Fruit fly (Drosophila melanogaster): ENCODE results near the gene ergic53.

Gene ergic53

dm6 chr3L:8512428-8512827 is 22.3 kb upstream of the ergic53 start, which contains the start of gene CG6765 (continued):
- TF ChIP-seq CG5953 (GFP tag; IDR thresholded peaks at IDR 0.05), result no peak
- no peak for TF ChIP-seq CG32532 (GFP tag; IDR thresholded peaks at IDR 0.05)
- no peak for TF ChIP-seq Opbp (GFP tag; IDR thresholded peaks at IDR 0.05; ENCODE audit: partially characterized antibody)
- TF ChIP-seq ind (GFP tag; optimal IDR thresholded peaks at IDR 0.05), result no peak
- no peak for TF ChIP-seq CG11247 (GFP tag; IDR thresholded peaks at IDR 0.05)
- peak; percentile 86 for TF ChIP-seq CG6765 (GFP tag; optimal IDR thresholded peaks at IDR 0.05)
- peak; percentile 99 for TF ChIP-seq onecut (GFP tag; IDR thresholded peaks at IDR 0.05)
- TF ChIP-seq CoRest (tag; optimal IDR thresholded peaks at IDR 0.05), result no peak
- no peak for TF ChIP-seq CG1024 (GFP tag; IDR thresholded peaks at IDR 0.05)
- TF ChIP-seq CG30020 (tag; optimal IDR thresholded peaks at IDR 0.05), result no peak
- TF ChIP-seq CG9817 (tag; optimal IDR thresholded peaks at IDR 0.05), result no peak
- TF ChIP-seq CG13424 (tag; optimal IDR thresholded peaks at IDR 0.05), result no peak
- no peak for TF ChIP-seq CG6254 (GFP tag; optimal IDR thresholded peaks at IDR 0.05)
- TF ChIP-seq Adf1 (GFP tag; IDR thresholded peaks at IDR 0.05), result peak; percentile 6; the same call in 1 of the 2 replicates
- no peak for TF ChIP-seq stc (GFP tag; IDR thresholded peaks at IDR 0.05)
- TF ChIP-seq mld (GFP tag; IDR thresholded peaks at IDR 0.05; ENCODE audit: partially characterized antibody), result 0 out of 3 replicates have a peak, but pooled peaks have one; percentile 31
- no peak for TF ChIP-seq CG10565 (GFP tag; optimal IDR thresholded peaks at IDR 0.05)
- TF ChIP-seq Xrp1 (GFP tag; IDR thresholded peaks at IDR 0.05), result no peak
- no peak for TF ChIP-seq shn (GFP tag; optimal IDR thresholded peaks at IDR 0.05)
- no peak for TF ChIP-seq CG9215 (GFP tag; IDR thresholded peaks at IDR 0.05)
- no peak for TF ChIP-seq Ets97D (GFP tag; optimal IDR thresholded peaks at IDR 0.05)
- peak; percentile 83 for TF ChIP-seq Trl (optimal IDR thresholded peaks at IDR 0.05)
- TF ChIP-seq Trl (GFP tag; optimal IDR thresholded peaks at IDR 0.05), result no peak
- TF ChIP-seq CG4854 (GFP tag; optimal IDR thresholded peaks at IDR 0.05), result no peak
- no peak for TF ChIP-seq Lim3 (GFP tag; IDR thresholded peaks at IDR 0.05)
- TF ChIP-seq CG4730 (GFP tag; IDR thresholded peaks at IDR 0.05), result no peak
- no peak for TF ChIP-seq stwl (tag; optimal IDR thresholded peaks at IDR 0.05)
- TF ChIP-seq CG32772 (GFP tag; IDR thresholded peaks at IDR 0.05), result no peak
- TF ChIP-seq HmgD (GFP tag; optimal IDR thresholded peaks at IDR 0.05), result no peak
- TF ChIP-seq CG1603 (tag; optimal IDR thresholded peaks at IDR 0.05), result no peak
- no peak for TF ChIP-seq CG9932 (GFP tag; IDR thresholded peaks at IDR 0.05)
- TF ChIP-seq CG10267 (tag; optimal IDR thresholded peaks at IDR 0.05), result no peak
- no peak for TF ChIP-seq CG3407 (GFP tag; optimal IDR thresholded peaks at IDR 0.05)
- no peak for TF ChIP-seq CG42726 (GFP tag; IDR thresholded peaks at IDR 0.05; ENCODE audit: partially characterized antibody)
- no peak for TF ChIP-seq CG17328 (GFP tag; IDR thresholded peaks at IDR 0.05)
- TF ChIP-seq sima (GFP tag; optimal IDR thresholded peaks at IDR 0.05), result no peak
- TF ChIP-seq ERR (GFP tag; optimal IDR thresholded peaks at IDR 0.05), result no peak
- no peak for TF ChIP-seq cas (GFP tag; IDR thresholded peaks at IDR 0.05)
- TF ChIP-seq CG18262 (tag; optimal IDR thresholded peaks at IDR 0.05), result no peak
- TF ChIP-seq Side (GFP tag; optimal IDR thresholded peaks at IDR 0.05), result no peak
- peak; percentile 44; the same call in 1 of the 3 replicates for TF ChIP-seq CG34422 (GFP tag; IDR thresholded peaks at IDR 0.05)
- TF ChIP-seq Ets65A (GFP tag), result no peak
- TF ChIP-seq CG4360 (GFP tag; IDR thresholded peaks at IDR 0.05), result no peak
- no peak for TF ChIP-seq nom (GFP tag; optimal IDR thresholded peaks at IDR 0.05)
- TF ChIP-seq sug (tag; optimal IDR thresholded peaks at IDR 0.05), result no peak
- no peak for TF ChIP-seq CG13123 (GFP tag; optimal IDR thresholded peaks at IDR 0.05)
- TF ChIP-seq crol (GFP tag; IDR thresholded peaks at IDR 0.05), result no peak; the same call in 1 of the 2 replicates
- no peak for TF ChIP-seq CG31441 (GFP tag; IDR thresholded peaks at IDR 0.05)
- peak; percentile 64 for TF ChIP-seq ewg (GFP tag; optimal IDR thresholded peaks at IDR 0.05)
- TF ChIP-seq Deaf1 (tag; optimal IDR thresholded peaks at IDR 0.05), result peak; percentile 57
- no peak for TF ChIP-seq Bteb2 (GFP tag; optimal IDR thresholded peaks at IDR 0.05)
- no peak for TF ChIP-seq Max (GFP tag; optimal IDR thresholded peaks at IDR 0.05)
- TF ChIP-seq her (GFP tag; optimal IDR thresholded peaks at IDR 0.05), result no peak

All from whole organism, embryonic.